Fruit fly (Drosophila melanogaster) whole organism, pupa: ENCODE results near the gene CG31358.

Experiments used
- CG10348 ChIP-seq: fragments of 200-800 bp; sonication (Bioruptor generic); IDR thresholded peaks from 2 replicates; pipeline ENCODE4 v1.3.6; 2022; ENCODE audit warnings: missing biosample characterization, missing genetic modification characterization
- CG12605 ChIP-seq: fragments of 200-800 bp; sonication (Bioruptor generic); IDR thresholded peaks from 2 replicates; pipeline ENCODE4 v1.3.6; 2022; ENCODE audit warnings: missing biosample characterization, missing genetic modification characterization
- CG13204 ChIP-seq: fragments of 200-800 bp; sonication (Bioruptor generic); optimal IDR thresholded peaks from 2 replicates; lab custom pipeline; 2018; ENCODE audit warnings: missing biosample characterization, mild to moderate bottlenecking, missing genetic modification characterization, moderate library complexity
- CG14655 ChIP-seq: fragments of 200-800 bp; sonication (Bioruptor generic); optimal IDR thresholded peaks from 3 replicates; lab custom pipeline; 2017; ENCODE audit warnings: mild to moderate bottlenecking, missing biosample characterization, missing genetic modification reagents, missing genetic modification characterization
- CG15710 ChIP-seq: fragments of 200-800 bp; sonication (Bioruptor generic); optimal IDR thresholded peaks from 2 replicates; lab custom pipeline; 2018; ENCODE audit warnings: missing biosample characterization, mild to moderate bottlenecking, missing genetic modification characterization, moderate library complexity
- CG17806 ChIP-seq: fragments of 200-800 bp; sonication (Bioruptor generic); optimal IDR thresholded peaks from 2 replicates; lab custom pipeline; 2018; ENCODE audit warnings: missing biosample characterization, mild to moderate bottlenecking, missing genetic modification characterization, moderate library complexity
- CG32121 ChIP-seq: fragments of 200-800 bp; sonication (Bioruptor generic); IDR thresholded peaks from 2 replicates; pipeline ENCODE4 v1.3.6; 2022; ENCODE audit warnings: missing biosample characterization, missing genetic modification characterization
- CG34367 ChIP-seq: fragments of 200-800 bp; sonication (Bioruptor generic); optimal IDR thresholded peaks from 2 replicates; lab custom pipeline; 2018; ENCODE audit warnings: missing biosample characterization, mild to moderate bottlenecking, missing genetic modification characterization
- CG4496 ChIP-seq: fragments of 200-800 bp; sonication (Bioruptor generic); IDR thresholded peaks from 3 replicates; pipeline ENCODE4 v1.3.6; 2022; ENCODE audit warnings: missing biosample characterization, missing genetic modification characterization
- CG8159 ChIP-seq: fragments of 200-800 bp; sonication (Bioruptor generic); optimal IDR thresholded peaks from 3 replicates; lab custom pipeline; 2018; ENCODE audit warnings: missing biosample characterization, mild to moderate bottlenecking, missing genetic modification characterization, moderate library complexity
- CG8301 ChIP-seq: fragments of 200-800 bp; sonication (Bioruptor generic); optimal IDR thresholded peaks from 2 replicates; lab custom pipeline; 2018; ENCODE audit warnings: missing biosample characterization, mild to moderate bottlenecking, missing genetic modification characterization
- CG9948 ChIP-seq: fragments of 200-800 bp; sonication (Bioruptor generic); optimal IDR thresholded peaks from 2 replicates; lab custom pipeline; 2018; ENCODE audit warnings: missing biosample characterization, mild to moderate bottlenecking, missing genetic modification characterization, moderate library complexity
- D1 ChIP-seq: fragments of 200-800 bp; sonication (Bioruptor generic); optimal IDR thresholded peaks from 2 replicates; lab custom pipeline; 2018; ENCODE audit warnings: missing biosample characterization, mild to moderate bottlenecking, missing genetic modification characterization, moderate library complexity
- EcR ChIP-seq: fragments of 200-800 bp; sonication (Bioruptor generic); optimal IDR thresholded peaks from 3 replicates; lab custom pipeline; 2019; ENCODE audit warnings: missing biosample characterization, missing genetic modification characterization, mild to moderate bottlenecking, moderate library complexity, missing genetic modification reagents
- Ets98B ChIP-seq: fragments of 200-800 bp; sonication (Bioruptor generic); IDR thresholded peaks from 2 replicates; pipeline ENCODE4 v1.3.6; 2022; ENCODE audit warnings: missing biosample characterization, missing genetic modification characterization
- Pif1A ChIP-seq: fragments of 200-800 bp; sonication (Bioruptor generic); optimal IDR thresholded peaks from 3 replicates; lab custom pipeline; 2016; ENCODE audit warnings: missing biosample characterization, missing genetic modification characterization
- Pif1B ChIP-seq: fragments of 200-800 bp; sonication (Bioruptor generic); optimal IDR thresholded peaks from 3 replicates; lab custom pipeline; 2016; ENCODE audit warnings: missing biosample characterization, missing genetic modification characterization
- Snoo ChIP-seq: fragments of 200-800 bp; sonication (Bioruptor generic); optimal IDR thresholded peaks from 3 replicates; lab custom pipeline; 2017; ENCODE audit warnings: missing biosample characterization, mild to moderate bottlenecking, missing genetic modification characterization, inconsistent platforms
- fd96Ca ChIP-seq: fragments of 200-800 bp; sonication (Bioruptor generic); IDR thresholded peaks from 3 replicates; pipeline ENCODE4 v1.3.6; 2022; ENCODE audit warnings: missing biosample characterization, missing genetic modification characterization
- gl ChIP-seq: fragments of 200-800 bp; sonication (Bioruptor generic); optimal IDR thresholded peaks from 2 replicates; lab custom pipeline; 2018; ENCODE audit warnings: missing biosample characterization, mild to moderate bottlenecking, missing genetic modification characterization
- rn ChIP-seq: fragments of 200-800 bp; sonication (Bioruptor generic); IDR thresholded peaks from 2 replicates; pipeline ENCODE4 v1.3.6; 2022; ENCODE audit warnings: missing biosample characterization, missing genetic modification characterization

CG31358 gene

dm6 chr3R:12032842-12033241 lies 1.3 kb upstream of the CG31358 start, which contains the start of gene ssp5:
Gene ssp5, plus strand, starts transcription at chr3R:12033142.
- no peak for TF ChIP-seq Snoo
- no peak for TF ChIP-seq CG12605 (GFP tag; lab: Robert Waterston, UW)
- TF ChIP-seq CG13204 = no peak
- no peak for TF ChIP-seq gl (tag; lab: Kevin White, UChicago)
- TF ChIP-seq, all 21 proteins: peak for 0

- TF ChIP-seq EcR (GFP tag; lab: Kevin White, UChicago) = no peak
- TF ChIP-seq Pif1A (GFP tag; lab: Kevin White, UChicago) = no peak
- TF ChIP-seq, all 21 proteins: peak for 0
Observed at dm6 chr3R:12020987-12021386, 10.6 kb downstream of the CG31358 start.

- TF ChIP-seq CG34367 (tag; lab: Kevin White, UChicago) (no peak), CG17806 (peak; percentile 32), D1 (no peak), CG15710 (peak; percentile 54), CG32121 (GFP tag; lab: Robert Waterston, UW) (peak; percentile 21; the same call in 1 of the 2 replicates), Pif1B (GFP tag; lab: Kevin White, UChicago) (peak; percentile 14), Pif1A (GFP tag; lab: Kevin White, UChicago) (no peak)
Observed at dm6 chr3R:12016828-12017280, 14.7 kb downstream of the CG31358 start, which contains the start of the genes DCAF12 and Spt3. Gene DCAF12, minus strand, starts transcription at chr3R:12017031. Gene Spt3, plus strand, starts transcription at chr3R:12017156.

dm6 chr3R:12010202-12010824 lies 21.2 kb downstream of the CG31358 start, which contains the start of the genes KLHL18 and GCC185:
Gene KLHL18, minus strand, starts transcription at chr3R:12010434.
Gene GCC185, plus strand, starts transcription at chr3R:12010772.
- no peak; the same call in 1 of the 2 replicates for TF ChIP-seq CG32121 (GFP tag; lab: Robert Waterston, UW)
- TF ChIP-seq CG8159 (tag; lab: Kevin White, UChicago) = peak; percentile 82
- no peak for TF ChIP-seq Pif1B (GFP tag; lab: Kevin White, UChicago)
- TF ChIP-seq CG15710 = peak; percentile 74
- no peak for TF ChIP-seq gl (tag; lab: Kevin White, UChicago)
- peak; percentile 61 for TF ChIP-seq CG17806
- no peak for TF ChIP-seq CG8301 (tag; lab: Kevin White, UChicago)
- TF ChIP-seq D1 = no peak
- TF ChIP-seq fd96Ca (GFP tag; lab: Robert Waterston, UW) = no peak
- peak; percentile 77 for TF ChIP-seq CG9948 (tag; lab: Kevin White, UChicago)
- peak; percentile 9 for TF ChIP-seq EcR (GFP tag; lab: Kevin White, UChicago)
- no peak for TF ChIP-seq CG12605 (GFP tag; lab: Robert Waterston, UW)
- TF ChIP-seq Ets98B = no peak; the same call in 1 of the 2 replicates
- peak; percentile 54 for TF ChIP-seq CG34367 (tag; lab: Kevin White, UChicago)
- TF ChIP-seq CG14655 (GFP tag; lab: Kevin White, UChicago) = no peak
- peak; percentile 46; the same call in 1 of the 2 replicates for TF ChIP-seq CG10348 (GFP tag; lab: Robert Waterston, UW)
- TF ChIP-seq Snoo = peak; percentile 67
- TF ChIP-seq Pif1A (GFP tag; lab: Kevin White, UChicago) = no peak
- TF ChIP-seq rn (GFP tag; lab: Robert Waterston, UW) = peak; percentile 57; the same call in 1 of the 2 replicates
- TF ChIP-seq CG13204 = no peak
- peak; percentile 54; the same call in 1 of the 3 replicates for TF ChIP-seq CG4496 (GFP tag; lab: Robert Waterston, UW)

- TF ChIP-seq rn (GFP tag; lab: Robert Waterston, UW) (peak; percentile 11; the same call in 1 of the 2 replicates), CG32121 (GFP tag; lab: Robert Waterston, UW) (no peak), fd96Ca (GFP tag; lab: Robert Waterston, UW) (0 out of 3 replicates have a peak, but pooled peaks have one; percentile 21)
Observed at dm6 chr3R:12006417-12006816, 25.1 kb downstream of the CG31358 start.

dm6 chr3R:12005417-12005816 lies 26.1 kb downstream of the CG31358 start, which contains the start of gene Tk:
Gene Tk, minus strand, starts transcription at chr3R:12005473.
- TF ChIP-seq CG12605 (GFP tag; lab: Robert Waterston, UW) = peak; percentile 26; the same call in 1 of the 2 replicates
- no peak for TF ChIP-seq CG15710
- TF ChIP-seq EcR (GFP tag; lab: Kevin White, UChicago) = no peak
- no peak for TF ChIP-seq Snoo

dm6 chr3R:11999074-11999473 lies 32.5 kb downstream of the CG31358 start, which contains the start of gene Ect3:
Gene Ect3, plus strand, starts transcription at chr3R:11999278.
- TF ChIP-seq CG34367 (tag; lab: Kevin White, UChicago) (no peak), CG13204 (no peak), EcR (GFP tag; lab: Kevin White, UChicago) (no peak), CG12605 (GFP tag; lab: Robert Waterston, UW) (0 out of 2 replicates have a peak, but pooled peaks have one; percentile 26)
